Fruit fly (Drosophila melanogaster) whole organism, embryonic: ENCODE data around the gene slmb.

Experiments
- Aef1 ChIP-seq: fragments of 200-800 bp; sonication (Bioruptor generic); IDR thresholded peaks from 3 replicates; pipeline ENCODE4 v1.3.6; 2022; ENCODE audit warnings: missing biosample characterization, missing genetic modification characterization
- CG10321 ChIP-seq: fragments of 200-800 bp; sonication (Bioruptor generic); IDR thresholded peaks from 2 replicates; pipeline ENCODE4 v1.3.6; 2022; ENCODE audit warnings: missing biosample characterization, missing genetic modification characterization
- CG10543 ChIP-seq: fragments of 200-800 bp; sonication (Bioruptor generic); optimal IDR thresholded peaks from 3 replicates; lab custom pipeline; 2017; ENCODE audit warnings: missing biosample characterization, mild to moderate bottlenecking, missing genetic modification characterization, moderate library complexity
- CG10565 ChIP-seq: fragments of 200-800 bp; sonication (Bioruptor generic); optimal IDR thresholded peaks from 3 replicates; lab custom pipeline; 2016; ENCODE audit warnings: missing biosample characterization, mild to moderate bottlenecking, missing genetic modification characterization
- CG11560 ChIP-seq: fragments of 200-800 bp; sonication (Bioruptor generic); IDR thresholded peaks from 3 replicates; pipeline ENCODE4 v1.3.6; 2022; ENCODE audit warnings: missing biosample characterization, missing genetic modification characterization
- CG11696 ChIP-seq: fragments of 200-800 bp; sonication (Bioruptor generic); IDR thresholded peaks from 2 replicates; pipeline ENCODE4 v1.3.6; 2022; ENCODE audit warnings: missing biosample characterization, missing genetic modification characterization
- CG16815 ChIP-seq: fragments of 200-800 bp; sonication (Bioruptor generic); optimal IDR thresholded peaks from 3 replicates; lab custom pipeline; 2017; ENCODE audit warnings: missing biosample characterization, mild to moderate bottlenecking, missing genetic modification characterization
- CG17829 ChIP-seq: fragments of 200-800 bp; optimal IDR thresholded peaks from 2 replicates; lab custom pipeline; 2019; ENCODE audit warnings: missing biosample characterization, mild to moderate bottlenecking, missing genetic modification characterization, moderate library complexity
- CG18599 ChIP-seq: fragments of 200-800 bp; sonication (Bioruptor generic); optimal IDR thresholded peaks from 3 replicates; lab custom pipeline; 2017; ENCODE audit warnings: missing biosample characterization, missing genetic modification characterization, mild to moderate bottlenecking, moderate library complexity, missing genetic modification reagents
- CG18619 ChIP-seq: fragments of 200-800 bp; sonication (Bioruptor generic); optimal IDR thresholded peaks from 3 replicates; lab custom pipeline; 2017; ENCODE audit warnings: missing biosample characterization, mild to moderate bottlenecking, missing genetic modification characterization
- CG4360 ChIP-seq: fragments of 200-800 bp; sonication (Bioruptor generic); IDR thresholded peaks from 2 replicates; pipeline ENCODE4 v1.3.6; 2022; ENCODE audit warnings: missing biosample characterization, missing genetic modification characterization
- CG43689 ChIP-seq: fragments of 200-800 bp; sonication (Bioruptor generic); IDR thresholded peaks from 2 replicates; pipeline ENCODE4 v1.3.6; 2022; ENCODE audit warnings: missing biosample characterization, missing genetic modification characterization
- CG5245 ChIP-seq: fragments of 200-800 bp; sonication (Bioruptor generic); optimal IDR thresholded peaks from 3 replicates; lab custom pipeline; 2016; ENCODE audit warnings: missing biosample characterization, missing genetic modification characterization
- CG6765 ChIP-seq: fragments of 200-800 bp; sonication (Bioruptor generic); optimal IDR thresholded peaks from 3 replicates; lab custom pipeline; 2017; ENCODE audit warnings: missing biosample characterization, mild to moderate bottlenecking, missing genetic modification characterization
- CG7786 ChIP-seq: fragments of 200-800 bp; sonication (Bioruptor generic); optimal IDR thresholded peaks from 2 replicates; lab custom pipeline; 2016; ENCODE audit warnings: missing biosample characterization, missing genetic modification characterization
- CG8290 ChIP-seq, 3 experiments: fragments of 200-800 bp; sonication (Bioruptor generic); optimal IDR thresholded peaks; 2 replicates each; lab custom pipeline; 2016 to 2019; ENCODE audit warnings: missing biosample characterization in 3 of 3, missing genetic modification characterization in 3 of 3, mild to moderate bottlenecking in 2 of 3, moderate library complexity in 1 of 3
- CG9215 ChIP-seq: fragments of 200-800 bp; sonication (Bioruptor generic); IDR thresholded peaks from 2 replicates; pipeline ENCODE4 v1.3.6; 2022; ENCODE audit warnings: missing biosample characterization, missing genetic modification characterization
- Camta ChIP-seq: fragments of 200-800 bp; sonication (Bioruptor generic); optimal IDR thresholded peaks from 2 replicates; lab custom pipeline; 2016; ENCODE audit warnings: missing biosample characterization, missing genetic modification characterization
- D19B ChIP-seq: fragments of 200-800 bp; sonication (Bioruptor generic); optimal IDR thresholded peaks from 2 replicates; lab custom pipeline; 2017; ENCODE audit warnings: missing biosample characterization, mild to moderate bottlenecking, missing genetic modification characterization
- Dek ChIP-seq: fragments of 200-800 bp; sonication (Bioruptor generic); optimal IDR thresholded peaks from 3 replicates; lab custom pipeline; 2019; ENCODE audit warnings: missing biosample characterization, mild to moderate bottlenecking, missing genetic modification characterization, moderate library complexity
- Ets97D ChIP-seq: fragments of 200-800 bp; sonication (Bioruptor generic); optimal IDR thresholded peaks from 3 replicates; lab custom pipeline; 2016; ENCODE audit warnings: missing biosample characterization, missing genetic modification characterization
- H2.0 ChIP-seq: fragments of 200-800 bp; sonication (Bioruptor generic); IDR thresholded peaks from 2 replicates; pipeline ENCODE4 v1.3.6; 2022; ENCODE audit warnings: missing biosample characterization, missing genetic modification characterization
- Hey ChIP-seq: fragments of 200-800 bp; sonication (Bioruptor generic); optimal IDR thresholded peaks from 3 replicates; lab custom pipeline; 2018; ENCODE audit warnings: missing biosample characterization, mild to moderate bottlenecking, missing genetic modification characterization
- HmgZ ChIP-seq: fragments of 200-800 bp; sonication (Bioruptor generic); optimal IDR thresholded peaks from 2 replicates; lab custom pipeline; 2018; ENCODE audit warnings: missing biosample characterization, mild to moderate bottlenecking, missing genetic modification characterization
- Hmr ChIP-seq: fragments of 200-800 bp; sonication (Bioruptor generic); optimal IDR thresholded peaks from 3 replicates; lab custom pipeline; 2017; ENCODE audit warnings: mild to moderate bottlenecking, missing biosample characterization, missing genetic modification reagents, missing genetic modification characterization
- Hr39 ChIP-seq: fragments of >200 bp; optimal IDR thresholded peaks from 2 replicates; lab custom pipeline; 2017
- Hsf ChIP-seq: fragments of 200-800 bp; sonication (Bioruptor generic); optimal IDR thresholded peaks from 3 replicates; lab custom pipeline; 2016; ENCODE audit warnings: missing biosample characterization, missing genetic modification characterization
- Lhr ChIP-seq: fragments of 200-800 bp; sonication (Bioruptor generic); optimal IDR thresholded peaks from 3 replicates; lab custom pipeline; 2017; ENCODE audit warnings: mild to moderate bottlenecking, missing biosample characterization, missing genetic modification reagents, missing genetic modification characterization
- Rx ChIP-seq: fragments of 200-800 bp; sonication (Bioruptor generic); IDR thresholded peaks from 2 replicates; pipeline ENCODE4 v1.3.6; 2022; ENCODE audit warnings: missing biosample characterization, missing genetic modification characterization
- Sry-β ChIP-seq: fragments of 200-800 bp; sonication (Bioruptor generic); optimal IDR thresholded peaks from 2 replicates; lab custom pipeline; 2018; ENCODE audit warnings: missing biosample characterization, mild to moderate bottlenecking, missing genetic modification characterization, moderate library complexity
- Sry-δ ChIP-seq: fragments of 200-800 bp; sonication (Bioruptor generic); optimal IDR thresholded peaks from 2 replicates; lab custom pipeline; 2016; ENCODE audit warnings: missing biosample characterization, missing genetic modification characterization
- YL-1 ChIP-seq: fragments of 200-800 bp; sonication (Bioruptor generic); optimal IDR thresholded peaks from 3 replicates; lab custom pipeline; 2017; ENCODE audit warnings: missing biosample characterization, mild to moderate bottlenecking, missing genetic modification characterization
- ara ChIP-seq: fragments of 200-800 bp; sonication (Bioruptor generic); IDR thresholded peaks from 2 replicates; pipeline ENCODE4 v1.3.6; 2022; ENCODE audit warnings: missing biosample characterization, missing genetic modification characterization
- az2 ChIP-seq: fragments of 200-800 bp; sonication (Bioruptor generic); optimal IDR thresholded peaks from 3 replicates; lab custom pipeline; 2016; ENCODE audit warnings: missing biosample characterization, missing genetic modification characterization
- chinmo ChIP-seq: fragments of 200-800 bp; sonication (Bioruptor generic); IDR thresholded peaks from 4 replicates; pipeline ENCODE4 v1.3.6; 2022; ENCODE audit warnings: missing biosample characterization, missing genetic modification characterization; ENCODE audit not compliant: partially characterized antibody
- corto ChIP-seq: fragments of 200-800 bp; sonication (Bioruptor generic); optimal IDR thresholded peaks from 2 replicates; lab custom pipeline; 2016; ENCODE audit warnings: missing biosample characterization, mild to moderate bottlenecking, missing genetic modification characterization, moderate library complexity
- crol ChIP-seq: fragments of 200-800 bp; sonication (Bioruptor generic); IDR thresholded peaks from 2 replicates; pipeline ENCODE4 v1.3.6; 2022; ENCODE audit warnings: missing biosample characterization, missing genetic modification characterization
- exex ChIP-seq: fragments of 200-800 bp; sonication (Bioruptor generic); optimal IDR thresholded peaks from 4 replicates; lab custom pipeline; 2018; ENCODE audit warnings: missing biosample characterization, mild to moderate bottlenecking, missing genetic modification characterization, moderate library complexity
- lab ChIP-seq: fragments of 200-800 bp; sonication (Bioruptor generic); optimal IDR thresholded peaks from 3 replicates; lab custom pipeline; 2017; ENCODE audit warnings: missing biosample characterization, missing genetic modification characterization, mild to moderate bottlenecking, moderate library complexity, missing genetic modification reagents
- oc ChIP-seq: fragments of 200-800 bp; sonication (Bioruptor generic); optimal IDR thresholded peaks from 2 replicates; lab custom pipeline; 2018; ENCODE audit warnings: missing biosample characterization, mild to moderate bottlenecking, missing genetic modification characterization, moderate library complexity
- pan ChIP-seq, 4 experiments: fragments of >200 bp in 3 of 4; fragments of 200-800 bp in 1 of 4; sonication (Bioruptor generic) in 1 of 4; optimal IDR thresholded peaks in 3 of 4; IDR thresholded peaks in 1 of 4; 2 replicates each; pipeline versions ENCODE4 v1.3.6 to Lab custom; 2017 to 2022; ENCODE audit warnings: missing biosample characterization in 2 of 4, missing genetic modification characterization in 2 of 4, mixed read lengths in 1 of 4
- pho ChIP-seq: fragments of 200-800 bp; sonication (Bioruptor generic); optimal IDR thresholded peaks from 2 replicates; lab custom pipeline; 2016; ENCODE audit warnings: missing biosample characterization, missing genetic modification characterization
- sd ChIP-seq: fragments of 200-800 bp; sonication (Bioruptor generic); optimal IDR thresholded peaks from 3 replicates; lab custom pipeline; 2018; ENCODE audit warnings: missing biosample characterization, mild to moderate bottlenecking, missing genetic modification characterization, moderate library complexity
- sens-2 ChIP-seq: fragments of 200-800 bp; sonication (Bioruptor generic); IDR thresholded peaks from 2 replicates; pipeline ENCODE4 v1.3.6; 2022; ENCODE audit warnings: missing biosample characterization, missing genetic modification characterization
- seq ChIP-seq: fragments of 200-800 bp; sonication (Bioruptor generic); IDR thresholded peaks from 2 replicates; pipeline ENCODE4 v1.3.6; 2022; ENCODE audit warnings: missing biosample characterization, missing genetic modification characterization
- sug ChIP-seq: fragments of 200-800 bp; optimal IDR thresholded peaks from 2 replicates; lab custom pipeline; 2019; ENCODE audit warnings: missing biosample characterization, mild to moderate bottlenecking, missing genetic modification characterization, moderate library complexity
- trh ChIP-seq: fragments of 200-800 bp; sonication (Bioruptor generic); optimal IDR thresholded peaks from 2 replicates; lab custom pipeline; 2016; ENCODE audit warnings: missing biosample characterization, missing genetic modification characterization
- wek ChIP-seq: fragments of 200-800 bp; sonication (Bioruptor generic); optimal IDR thresholded peaks from 3 replicates; lab custom pipeline; 2018; ENCODE audit warnings: missing biosample characterization, mild to moderate bottlenecking, missing genetic modification characterization, moderate library complexity

The slmb gene

DNA sequence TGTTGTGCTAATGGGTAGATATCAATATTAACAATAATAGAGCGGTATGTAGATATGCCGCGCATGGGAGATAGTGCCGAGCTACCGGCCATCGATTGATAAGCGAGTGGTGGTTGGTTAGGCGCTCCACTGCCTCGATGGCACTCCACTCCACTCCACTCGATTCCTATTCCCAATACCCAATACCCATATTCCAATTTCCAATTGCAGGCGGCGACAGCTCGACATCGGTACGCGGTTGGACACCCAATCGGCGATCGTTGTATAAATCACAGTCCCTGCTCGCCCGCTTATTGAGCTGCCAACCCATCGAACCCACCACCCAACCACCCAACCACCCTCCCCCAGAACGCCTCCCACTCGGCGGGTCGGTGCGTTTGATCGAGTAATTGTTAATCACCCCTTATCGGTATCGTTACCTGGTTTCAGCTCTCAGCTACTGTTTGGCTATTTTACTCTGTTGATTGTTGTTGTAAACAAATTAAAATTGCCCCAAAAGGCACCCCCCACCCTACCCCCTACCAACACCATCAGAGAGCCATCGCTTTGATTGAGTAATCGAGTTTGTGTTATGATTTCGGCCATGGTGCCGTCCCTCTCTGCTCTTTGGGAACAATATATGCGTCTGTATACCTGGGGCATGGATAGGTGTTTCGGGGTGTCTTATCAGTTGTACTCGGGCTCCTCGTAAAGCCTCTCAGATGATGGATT lies 46.3 kb downstream of the slmb start, which contains the start of gene HHEX (continued):
- TF ChIP-seq seq (GFP tag; lab: Robert Waterston, UW) = no peak
- TF ChIP-seq Sry-β (GFP tag; lab: Kevin White, UChicago) = no peak
- TF ChIP-seq pan (optimal IDR thresholded peaks at IDR 0.05; lab: Kevin White, UChicago) = no peak
- peak in 1 of 2 experiments; percentile 82 for TF ChIP-seq pan (GFP tag; optimal IDR thresholded peaks at IDR 0.05 in 1 of 2, IDR thresholded peaks at IDR 0.05 in 1 of 2)
- no peak for TF ChIP-seq CG11560 (tag; lab: Robert Waterston, UW)
- peak; percentile 49 for TF ChIP-seq HmgZ (tag; lab: Kevin White, UChicago)
- TF ChIP-seq ara = no peak
- peak; percentile 92 for TF ChIP-seq Hey (tag; lab: Kevin White, UChicago)
- TF ChIP-seq lab = peak; percentile 95
- TF ChIP-seq corto = no peak
- TF ChIP-seq Rx (GFP tag; lab: Robert Waterston, UW) = no peak
- no peak for TF ChIP-seq CG6765
- peak; percentile 50 for TF ChIP-seq CG18599 (GFP tag; lab: Kevin White, UChicago)
- TF ChIP-seq CG17829 (tag; lab: Kevin White, UChicago) = no peak
- TF ChIP-seq CG5245 (GFP tag; lab: Kevin White, UChicago) = no peak
- no peak for TF ChIP-seq CG16815
- TF ChIP-seq Dek = no peak
- TF ChIP-seq az2 (GFP tag; lab: Kevin White, UChicago) = no peak
- no peak for TF ChIP-seq Lhr (GFP tag; lab: Kevin White, UChicago)
- TF ChIP-seq wek (GFP tag; lab: Kevin White, UChicago) = no peak
- TF ChIP-seq CG10321 = peak; percentile 62
- TF ChIP-seq H2.0 (GFP tag; lab: Robert Waterston, UW) = no peak
- no peak for TF ChIP-seq CG9215 (GFP tag; lab: Robert Waterston, UW)
- TF ChIP-seq CG11696 (GFP tag; lab: Robert Waterston, UW) = no peak
- peak; percentile 76 for TF ChIP-seq sens-2 (GFP tag; lab: Robert Waterston, UW)
- no peak for TF ChIP-seq CG7786
- TF ChIP-seq CG10565 (GFP tag; lab: Kevin White, UChicago) = no peak
- no peak for TF ChIP-seq Ets97D (GFP tag; lab: Kevin White, UChicago)
- TF ChIP-seq pho (GFP tag; lab: Kevin White, UChicago) = no peak
- TF ChIP-seq Sry-δ = no peak
- peak; percentile 98 for TF ChIP-seq sug
- TF ChIP-seq chinmo (GFP tag; lab: Robert Waterston, UW) = 0 out of 4 replicates have a peak, but pooled peaks have one; percentile 43
- peak; percentile 34; the same call in 1 of the 2 replicates for TF ChIP-seq CG4360 (GFP tag; lab: Robert Waterston, UW)
- TF ChIP-seq oc (tag; lab: Kevin White, UChicago) = no peak
- peak; percentile 76 for TF ChIP-seq sd (tag; lab: Kevin White, UChicago)
- no peak for TF ChIP-seq CG8290 (GFP tag; optimal IDR thresholded peaks at IDR 0.05; lab: Kevin White, UChicago)
- TF ChIP-seq CG8290 (tag; optimal IDR thresholded peaks at IDR 0.05; lab: Kevin White, UChicago) = no peak
- no peak for TF ChIP-seq Camta (GFP tag; lab: Kevin White, UChicago)
- peak; percentile 99 for TF ChIP-seq exex (tag; lab: Kevin White, UChicago)
- peak; percentile 94 for TF ChIP-seq CG10543 (GFP tag; lab: Kevin White, UChicago)
- no peak for TF ChIP-seq YL-1
- TF ChIP-seq trh = no peak
- no peak for TF ChIP-seq CG18619 (GFP tag; lab: Kevin White, UChicago)
- TF ChIP-seq Aef1 (GFP tag; lab: Robert Waterston, UW) = peak; percentile 59; the same call in 2 of the 3 replicates
- no peak for TF ChIP-seq CG43689
- TF ChIP-seq Hsf (GFP tag; lab: Kevin White, UChicago) = no peak
- peak; percentile 90 for TF ChIP-seq crol (GFP tag; lab: Robert Waterston, UW)
- no peak for TF ChIP-seq Hr39 (lab: Kevin White, UChicago)
- peak; percentile 12 for TF ChIP-seq Hmr
- TF ChIP-seq D19B (GFP tag; lab: Kevin White, UChicago) = no peak
